Worm (Caenorhabditis elegans): Measurements from ENCODE around the gene dpy-18.

The dpy-18 gene

DNA sequence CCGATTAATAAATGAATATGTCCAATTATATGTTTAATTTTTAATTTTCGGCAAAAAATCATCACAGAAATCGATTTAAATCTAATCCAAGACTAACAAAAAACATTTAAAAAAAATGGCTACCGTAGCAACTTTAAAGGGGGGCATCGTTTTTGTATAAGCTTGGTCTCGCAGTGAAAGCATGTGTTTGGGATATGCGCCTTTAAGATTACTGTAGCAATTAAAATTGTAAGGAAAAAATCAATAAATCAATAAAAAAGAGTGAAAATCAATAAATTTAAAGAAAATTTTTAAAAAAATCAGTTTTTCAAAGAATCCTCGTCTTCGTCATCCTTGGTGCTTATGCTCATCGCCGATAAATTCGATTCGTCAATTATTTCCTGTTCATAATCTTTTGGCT is 33.7 kb downstream of the dpy-18 start:
- no peak for TF ChIP-seq fkh-8 (tag; optimal IDR thresholded peaks at IDR 0.05)
- TF ChIP-seq zag-1 (tag; optimal IDR thresholded peaks at IDR 0.05) = no peak
- no peak for TF ChIP-seq lin-14 (GFP tag; optimal IDR thresholded peaks at IDR 0.05)
- TF ChIP-seq tbx-2 (tag; optimal IDR thresholded peaks at IDR 0.05) = no peak
- TF ChIP-seq xbp-1 (tag; optimal IDR thresholded peaks at IDR 0.05) = no peak
- TF ChIP-seq nhr-12 (tag; optimal IDR thresholded peaks at IDR 0.05) = no peak

DNA sequence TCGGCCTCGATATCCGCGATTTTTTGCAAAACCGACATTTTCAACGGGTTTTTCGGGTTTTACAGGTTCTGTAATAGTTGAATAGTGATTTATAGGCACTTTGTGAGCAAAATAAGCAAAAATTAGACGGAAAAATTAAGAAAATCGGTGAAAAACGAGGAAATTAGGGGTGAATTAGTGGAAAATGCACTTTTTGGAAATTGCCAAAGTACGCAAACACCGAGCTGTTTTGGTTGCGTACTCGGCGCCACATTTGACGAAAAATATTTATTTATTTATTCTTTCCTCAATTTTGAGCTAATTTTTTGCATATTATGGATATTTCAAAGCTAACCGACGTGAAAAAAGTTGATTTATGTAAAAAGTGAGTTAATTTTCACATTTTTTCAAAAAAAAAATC is 34.7 kb downstream of the dpy-18 start, which contains the start of the genes T28D6.6 and pen-2:
Gene T28D6.6, minus strand, starts transcription at position 68 of the 400 bp plus-strand sequence.
Gene pen-2, plus strand, starts transcription at position 282 of the 400 bp plus-strand sequence.
- no peak for TF ChIP-seq nhr-11 (tag; optimal IDR thresholded peaks at IDR 0.05)
- TF ChIP-seq nhr-71 (tag; optimal IDR thresholded peaks at IDR 0.05) = peak; percentile 27
- TF ChIP-seq unc-30 (tag; optimal IDR thresholded peaks at IDR 0.05) = no peak
- no peak for TF ChIP-seq hlh-17 (GFP tag; optimal IDR thresholded peaks at IDR 0.05; ENCODE audit: borderline replicate concordance)
- TF ChIP-seq aly-2 (tag; optimal IDR thresholded peaks at IDR 0.05) = no peak
- peak; percentile 37 to 60 (median 54) for TF ChIP-seq dpl-1 (GFP tag; optimal IDR thresholded peaks at IDR 0.05)
- TF ChIP-seq skn-1 (tag; optimal IDR thresholded peaks at IDR 0.05) = no peak
- TF ChIP-seq lir-3 (tag; optimal IDR thresholded peaks at IDR 0.05; ENCODE audit: poor library complexity) = no peak
- TF ChIP-seq fkh-4 (tag; optimal IDR thresholded peaks at IDR 0.05; ENCODE audit: borderline replicate concordance) = no peak
- TF ChIP-seq lin-39 (tag; optimal IDR thresholded peaks at IDR 0.05) = peak; percentile 16
- TF ChIP-seq nhr-237 (tag; optimal IDR thresholded peaks at IDR 0.05) = no peak
- TF ChIP-seq C16A3.4 (tag; optimal IDR thresholded peaks at IDR 0.05) = peak; percentile 2
- no peak for TF ChIP-seq nhr-12 (tag; optimal IDR thresholded peaks at IDR 0.05)
- TF ChIP-seq ceh-90 (tag; optimal IDR thresholded peaks at IDR 0.05) = no peak
- no peak for TF ChIP-seq ces-1 (GFP tag; optimal IDR thresholded peaks at IDR 0.05)
- TF ChIP-seq C34B4.2 (tag; optimal IDR thresholded peaks at IDR 0.05) = no peak
- TF ChIP-seq F16B12.6 (tag; optimal IDR thresholded peaks at IDR 0.05) = peak; percentile 89
- no peak for TF ChIP-seq mab-9 (GFP tag; IDR thresholded peaks at IDR 0.05)
- TF ChIP-seq sup-37 (GFP tag; optimal IDR thresholded peaks at IDR 0.05) = no peak
- no peak for TF ChIP-seq unc-98 (GFP tag; IDR thresholded peaks at IDR 0.05)
- no peak for TF ChIP-seq grh-1 (GFP tag; IDR thresholded peaks at IDR 0.05)
- TF ChIP-seq nhr-47 (tag; optimal IDR thresholded peaks at IDR 0.05) = peak; percentile 51
- TF ChIP-seq tlp-1 (tag; optimal IDR thresholded peaks at IDR 0.05) = no peak
- no peak for TF ChIP-seq jun-1 (tag; optimal IDR thresholded peaks at IDR 0.05)
- TF ChIP-seq fkh-8 (tag; optimal IDR thresholded peaks at IDR 0.05) = no peak
- peak; percentile 25 to 57 for TF ChIP-seq efl-1 (optimal IDR thresholded peaks at IDR 0.05)
- peak; percentile 65 to 87 for TF ChIP-seq efl-1 (GFP tag; optimal IDR thresholded peaks at IDR 0.05 in 1 of 2)
- peak; percentile 16 for TF ChIP-seq dsc-1 (tag; optimal IDR thresholded peaks at IDR 0.05)
- TF ChIP-seq zag-1 (tag; optimal IDR thresholded peaks at IDR 0.05) = no peak
- TF ChIP-seq mef-2 (tag; optimal IDR thresholded peaks at IDR 0.05) = no peak
- TF ChIP-seq lin-13 (GFP tag; optimal IDR thresholded peaks at IDR 0.05) = no peak
- TF ChIP-seq sptf-1 (tag; optimal IDR thresholded peaks at IDR 0.05) = no peak
- TF ChIP-seq xbp-1 (tag; optimal IDR thresholded peaks at IDR 0.05) = peak; percentile 30
- no peak for TF ChIP-seq zip-4 (GFP tag; optimal IDR thresholded peaks at IDR 0.05)
- TF ChIP-seq elt-3 (tag; optimal IDR thresholded peaks at IDR 0.05) = peak in 1 of 6 experiments; percentile 1
- no peak for TF ChIP-seq ets-5 (GFP tag; IDR thresholded peaks at IDR 0.05)
- TF ChIP-seq rnt-1 (tag; optimal IDR thresholded peaks at IDR 0.05) = no peak
- TF ChIP-seq mep-1 (tag; optimal IDR thresholded peaks at IDR 0.05) = no peak
- TF ChIP-seq nhr-85 (tag) = no peak
- no peak for TF ChIP-seq ztf-4 (tag; optimal IDR thresholded peaks at IDR 0.05)
- TF ChIP-seq unc-62 (GFP tag; optimal IDR thresholded peaks at IDR 0.05) = no peak
- no peak for TF ChIP-seq snpc-4 (tag; optimal IDR thresholded peaks at IDR 0.05)
- TF ChIP-seq Y116A8C.19 (tag; optimal IDR thresholded peaks at IDR 0.05; ENCODE audit: borderline replicate concordance) = no peak
- no peak for TF ChIP-seq alr-1 (tag; optimal IDR thresholded peaks at IDR 0.05; ENCODE audit: borderline replicate concordance)
- no peak for TF ChIP-seq sox-4 (tag; optimal IDR thresholded peaks at IDR 0.05)
- no peak for TF ChIP-seq fos-1 (tag; optimal IDR thresholded peaks at IDR 0.05)
- no peak for TF ChIP-seq pax-3 (tag; optimal IDR thresholded peaks at IDR 0.05)
- TF ChIP-seq hpl-2 (GFP tag; optimal IDR thresholded peaks at IDR 0.05) = no peak
- TF ChIP-seq unc-86 (tag; optimal IDR thresholded peaks at IDR 0.05) = peak; percentile 20
- peak; percentile 53 for TF ChIP-seq snu-23 (GFP tag; optimal IDR thresholded peaks at IDR 0.05)

Measured in whole organism, L1 larva.